Fruit fly (Drosophila melanogaster) whole organism: Measurements from ENCODE around the gene CG14818.

Source experiments
- CG8478 ChIP-seq: fragments of >200 bp; optimal IDR thresholded peaks from 2 replicates; lab custom pipeline; 2018; ENCODE audit warnings: inconsistent platforms
- Dll ChIP-seq: fragments of >200 bp; optimal IDR thresholded peaks from 2 replicates; lab custom pipeline; 2017
- pan ChIP-seq: fragments of >200 bp; optimal IDR thresholded peaks from 2 replicates; lab custom pipeline; 2017
- psq ChIP-seq: fragments of >200 bp; optimal IDR thresholded peaks from 2 replicates; lab custom pipeline; 2017
- usp ChIP-seq: fragments of >200 bp; optimal IDR thresholded peaks from 2 replicates; lab custom pipeline; 2017; ENCODE audit warnings: missing biosample characterization, missing genetic modification characterization, mixed read lengths

- peak; percentile 26 for TF ChIP-seq Dll
- no peak for TF ChIP-seq usp (GFP tag; lab: Kevin White, UChicago)
- no peak for TF ChIP-seq CG8478 (lab: Kevin White, UChicago)
- TF ChIP-seq pan (lab: Kevin White, UChicago), result no peak
- TF ChIP-seq psq (lab: Kevin White, UChicago), result no peak
Measured at dm6 chrX:1922765-1923501, 43.4 kb upstream of the CG14818 start, which contains the start of the genes eIF2Bepsilon and Ocrl.
